Fruit fly (Drosophila melanogaster): ENCODE data around the gene CG7772.

CG7772 gene

DNA sequence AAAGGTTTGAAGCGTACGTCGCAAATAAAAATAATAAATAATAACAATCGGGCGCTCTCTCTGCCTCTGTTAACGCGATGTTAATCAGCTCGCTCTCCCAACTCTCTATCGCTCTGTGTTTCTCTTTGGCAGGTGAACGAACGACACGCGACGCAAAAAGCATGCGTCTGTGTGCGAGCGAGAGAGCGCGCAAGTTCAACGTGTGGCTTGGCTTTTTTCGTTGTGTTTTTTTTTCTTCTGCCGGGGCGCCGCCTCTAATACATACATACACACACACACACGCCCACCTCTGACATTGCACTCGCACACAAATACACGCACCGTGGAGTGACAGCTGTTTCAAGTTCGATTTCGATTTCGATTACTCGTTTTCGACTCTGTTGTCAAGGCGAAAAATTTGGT, 28.4 kb downstream of the CG7772 start (continued):
- peak; percentile 67 for TF ChIP-seq nom (GFP tag; optimal IDR thresholded peaks at IDR 0.05)
- TF ChIP-seq Trl (optimal IDR thresholded peaks at IDR 0.05) = peak; percentile 86 to 91
- TF ChIP-seq Trl (GFP tag; optimal IDR thresholded peaks at IDR 0.05) = no peak
- TF ChIP-seq Hey (tag; optimal IDR thresholded peaks at IDR 0.05) = no peak
- TF ChIP-seq CG15269 (tag; optimal IDR thresholded peaks at IDR 0.05) = no peak
- no peak for TF ChIP-seq CG15514 (GFP tag; optimal IDR thresholded peaks at IDR 0.05)

- TF ChIP-seq CG11398 (GFP tag; optimal IDR thresholded peaks at IDR 0.05) (no peak), chinmo (GFP tag; IDR thresholded peaks at IDR 0.05; ENCODE audit: partially characterized antibody) (0 out of 4 replicates have a peak, but pooled peaks have one; percentile 53), cg (GFP tag; optimal IDR thresholded peaks at IDR 0.05) (peak; percentile 36), eve (GFP tag; optimal IDR thresholded peaks at IDR 0.05) (peak in 1 of 2 experiments; percentile 13), CG6272 (GFP tag; IDR thresholded peaks at IDR 0.05) (no peak), CG4282 (GFP tag; optimal IDR thresholded peaks at IDR 0.05) (no peak)
Measured at dm6 chrX:17877974-17878373, 29.1 kb downstream of the CG7772 start.

DNA sequence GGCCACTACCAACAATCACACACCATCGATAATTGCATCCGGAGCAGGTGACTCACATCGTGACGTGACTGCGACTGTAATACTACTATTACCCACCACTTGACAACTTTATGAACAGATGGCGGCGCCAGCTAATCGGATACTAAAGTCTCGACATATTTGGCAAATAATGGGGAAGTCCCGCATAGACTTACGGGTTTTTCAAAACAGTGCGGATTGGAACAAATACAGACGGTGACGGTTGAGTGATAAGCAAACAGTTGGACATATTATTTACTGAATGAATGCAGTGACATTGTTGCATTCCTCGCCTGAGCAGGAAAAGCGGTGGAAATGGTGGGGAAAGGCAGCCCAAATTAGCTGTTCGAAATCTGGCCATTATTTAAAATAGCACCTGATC, 30.5 kb downstream of the CG7772 start:
- no peak for TF ChIP-seq en (GFP tag; optimal IDR thresholded peaks at IDR 0.05)
- no peak for TF ChIP-seq CG14014 (GFP tag; IDR thresholded peaks at IDR 0.05)
- TF ChIP-seq da (GFP tag; optimal IDR thresholded peaks at IDR 0.05) = no peak

DNA sequence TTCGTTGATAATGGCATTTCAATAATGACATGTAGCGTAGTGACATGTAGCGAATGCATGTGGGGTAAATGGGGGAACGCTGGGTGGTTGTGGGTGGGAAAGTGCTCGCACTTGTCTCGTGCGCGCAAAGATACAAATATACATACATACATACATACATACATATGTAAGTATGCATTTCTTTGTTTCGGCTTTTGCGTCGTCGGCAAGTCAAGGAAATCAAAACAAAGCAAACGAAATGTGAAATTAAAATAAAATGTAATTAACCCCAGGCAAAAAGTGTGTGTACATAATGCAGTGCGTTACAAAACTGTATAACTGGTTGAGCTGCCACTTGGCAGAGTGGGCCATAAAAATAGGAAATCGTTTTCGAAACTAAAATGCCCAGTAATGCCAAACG, 31.4 kb downstream of the CG7772 start:
- TF ChIP-seq CG2129 (GFP tag; IDR thresholded peaks at IDR 0.05; ENCODE audit: partially characterized antibody) (no peak), CG11695 (GFP tag; IDR thresholded peaks at IDR 0.05) (0 out of 3 replicates have a peak, but pooled peaks have one; percentile 15), CG7372 (GFP tag; IDR thresholded peaks at IDR 0.05) (no peak), sens (GFP tag) (peak; percentile 52), ab (GFP tag; optimal IDR thresholded peaks at IDR 0.05) (no peak), chn (GFP tag; optimal IDR thresholded peaks at IDR 0.05) (no peak), Dfd (GFP tag; optimal IDR thresholded peaks at IDR 0.05) (no peak), Tbp (GFP tag; optimal IDR thresholded peaks at IDR 0.05) (no peak), CG8478 (optimal IDR thresholded peaks at IDR 0.05) (no peak), toy (GFP tag; IDR thresholded peaks at IDR 0.05) (no peak), MTF-1 (GFP tag; optimal IDR thresholded peaks at IDR 0.05; ENCODE audit: borderline replicate concordance) (no peak), CG33213 (GFP tag; optimal IDR thresholded peaks at IDR 0.05) (no peak), corto (GFP tag; optimal IDR thresholded peaks at IDR 0.05) (no peak), CG10431 (GFP tag; optimal IDR thresholded peaks at IDR 0.05) (no peak), Rx (GFP tag; IDR thresholded peaks at IDR 0.05) (no peak), pum (GFP tag; optimal IDR thresholded peaks at IDR 0.05) (no peak)

dm6 chrX:17875014-17875589, 32.0 kb downstream of the CG7772 start:
- no peak for TF ChIP-seq cad (GFP tag; optimal IDR thresholded peaks at IDR 0.05)
- TF ChIP-seq bbx (GFP tag; IDR thresholded peaks at IDR 0.05; ENCODE audit: partially characterized antibody) = no peak
- no peak for TF ChIP-seq org-1 (GFP tag; optimal IDR thresholded peaks at IDR 0.05)
- no peak for TF ChIP-seq CG2678 (tag; optimal IDR thresholded peaks at IDR 0.05)
- TF ChIP-seq CG11093 (GFP tag; IDR thresholded peaks at IDR 0.05) = no peak
- no peak for TF ChIP-seq ERR (GFP tag; optimal IDR thresholded peaks at IDR 0.05)
- no peak for TF ChIP-seq Usf (GFP tag; optimal IDR thresholded peaks at IDR 0.05)
- TF ChIP-seq Gsc (GFP tag; IDR thresholded peaks at IDR 0.05) = no peak
- no peak for TF ChIP-seq fd102C (GFP tag; optimal IDR thresholded peaks at IDR 0.05)
- TF ChIP-seq CG12659 (GFP tag; optimal IDR thresholded peaks at IDR 0.05) = no peak
- TF ChIP-seq CG6791 (GFP tag; IDR thresholded peaks at IDR 0.05; ENCODE audit: partially characterized antibody) = no peak
- TF ChIP-seq Sox100B (GFP tag; optimal IDR thresholded peaks at IDR 0.05) = no peak
- peak in 1 of 2 experiments; percentile 24 for TF ChIP-seq bsh (GFP tag; optimal IDR thresholded peaks at IDR 0.05)
- TF ChIP-seq CG32532 (GFP tag; IDR thresholded peaks at IDR 0.05) = no peak
- peak; percentile 48 for TF ChIP-seq stwl (tag; optimal IDR thresholded peaks at IDR 0.05)
- TF ChIP-seq CG1792 (GFP tag; optimal IDR thresholded peaks at IDR 0.05) = no peak

All from whole organism, embryonic.